Worm (Caenorhabditis elegans) whole organism, L3 larva: ENCODE measurements around the gene kvs-4.
"Not testable (repeated sequence)": the region's sequence is repeated elsewhere in the genome, so short reads cannot be mapped to it uniquely, and the experiment has no call there.

Source experiments
- ZK546.5 ChIP-seq: sonication (generic microtip); optimal IDR thresholded peaks from 2 replicates; lab custom pipeline; 2017; ENCODE audit warnings: missing biosample characterization, missing genetic modification characterization
- aly-2 ChIP-seq: fragments of 150-350 bp; optimal IDR thresholded peaks from 2 replicates; lab custom pipeline; 2014; ENCODE audit warnings: missing biosample characterization, missing genetic modification characterization
- ama-1 ChIP-seq: fragments of 150-350 bp; optimal IDR thresholded peaks from 2 replicates; lab custom pipeline; 2018
- ceh-82 ChIP-seq: fragments of 150-350 bp; optimal IDR thresholded peaks from 2 replicates; lab custom pipeline; 2014; ENCODE audit warnings: missing biosample characterization, missing genetic modification characterization
- daf-12 ChIP-seq: fragments of 150-350 bp; optimal IDR thresholded peaks from 2 replicates; lab custom pipeline; 2014; ENCODE audit warnings: missing biosample characterization, missing genetic modification reagents, missing genetic modification characterization
- elt-1 ChIP-seq: fragments of 150-350 bp; optimal IDR thresholded peaks from 2 replicates; lab custom pipeline; 2014; ENCODE audit warnings: missing biosample characterization, missing genetic modification characterization
- elt-2 ChIP-seq: sonication (generic microtip); optimal IDR thresholded peaks from 2 replicates; lab custom pipeline; 2016; ENCODE audit warnings: missing genetic modification reagents, mild to moderate bottlenecking, missing genetic modification characterization, missing compliant biosample characterization
- eor-1 ChIP-seq, 2 experiments: fragments of 150-350 bp; optimal IDR thresholded peaks; 2 replicates each; lab custom pipeline; 2014 to 2018; ENCODE audit warnings: missing biosample characterization in 2 of 2, missing genetic modification characterization in 2 of 2
- fkh-10 ChIP-seq: sonication (generic microtip); optimal IDR thresholded peaks from 2 replicates; lab custom pipeline; 2017; ENCODE audit warnings: missing biosample characterization, missing genetic modification reagents, missing genetic modification characterization
- fos-1 ChIP-seq: fragments of 150-350 bp; optimal IDR thresholded peaks from 2 replicates; lab custom pipeline; 2014; ENCODE audit warnings: missing biosample characterization, missing genetic modification characterization
- hmg-11 ChIP-seq: sonication (generic microtip); optimal IDR thresholded peaks from 2 replicates; lab custom pipeline; 2016; ENCODE audit warnings: missing genetic modification characterization, missing compliant biosample characterization
- jun-1 ChIP-seq: fragments of 150-350 bp; optimal IDR thresholded peaks from 2 replicates; lab custom pipeline; 2014; ENCODE audit warnings: missing biosample characterization, missing genetic modification reagents, missing genetic modification characterization
- lin-15B ChIP-seq: fragments of 150-350 bp; optimal IDR thresholded peaks from 2 replicates; lab custom pipeline; 2014; ENCODE audit warnings: missing biosample characterization, missing genetic modification characterization
- lin-39 ChIP-seq: fragments of 150-350 bp; optimal IDR thresholded peaks from 2 replicates; lab custom pipeline; 2018; ENCODE audit warnings: missing biosample characterization, missing genetic modification reagents, missing genetic modification characterization
- lsy-12 ChIP-seq: sonication (generic microtip); optimal IDR thresholded peaks from 2 replicates; lab custom pipeline; 2016; ENCODE audit warnings: mild to moderate bottlenecking, missing genetic modification characterization, missing compliant biosample characterization
- nfya-1 ChIP-seq: sonication (generic microtip); optimal IDR thresholded peaks from 2 replicates; lab custom pipeline; 2017; ENCODE audit warnings: missing genetic modification characterization, mild to moderate bottlenecking, missing compliant biosample characterization, antibody characterized with exemption, moderate library complexity; ENCODE audit not compliant: insufficient read depth
- nhr-11 ChIP-seq: fragments of 150-350 bp; optimal IDR thresholded peaks from 2 replicates; lab custom pipeline; 2014; ENCODE audit warnings: missing biosample characterization, missing genetic modification characterization
- nhr-23 ChIP-seq: fragments of 150-350 bp; optimal IDR thresholded peaks from 2 replicates; lab custom pipeline; 2014; ENCODE audit warnings: missing biosample characterization, missing genetic modification reagents, missing genetic modification characterization
- nhr-28 ChIP-seq: fragments of 150-350 bp; optimal IDR thresholded peaks from 2 replicates; lab custom pipeline; 2014; ENCODE audit warnings: missing biosample characterization, missing genetic modification characterization
- nhr-67 ChIP-seq: fragments of 150-350 bp; optimal IDR thresholded peaks from 2 replicates; lab custom pipeline; 2014; ENCODE audit warnings: missing biosample characterization, missing genetic modification characterization
- nhr-76 ChIP-seq: fragments of 150-350 bp; sonication (generic microtip); optimal IDR thresholded peaks from 5 replicates; lab custom pipeline; 2014; ENCODE audit warnings: missing biosample characterization, missing genetic modification characterization
- nhr-77 ChIP-seq: fragments of 150-350 bp; optimal IDR thresholded peaks from 2 replicates; lab custom pipeline; 2014; ENCODE audit warnings: missing biosample characterization, missing genetic modification characterization
- pha-4 ChIP-seq: fragments of 150-350 bp; optimal IDR thresholded peaks from 2 replicates; lab custom pipeline; 2014; ENCODE audit warnings: missing biosample characterization, missing genetic modification reagents, missing genetic modification characterization
- pqm-1 ChIP-seq: fragments of 150-350 bp; optimal IDR thresholded peaks from 2 replicates; lab custom pipeline; 2017; ENCODE audit warnings: missing biosample characterization, missing genetic modification characterization, inconsistent platforms
- sea-2 ChIP-seq: fragments of 150-350 bp; sonication (generic microtip); optimal IDR thresholded peaks from 4 replicates; lab custom pipeline; 2014; ENCODE audit warnings: missing biosample characterization, missing genetic modification reagents, missing genetic modification characterization
- skn-1 ChIP-seq: fragments of 150-350 bp; optimal IDR thresholded peaks from 2 replicates; lab custom pipeline; 2014; ENCODE audit warnings: missing biosample characterization, missing genetic modification characterization
- snpc-4 ChIP-seq: fragments of 150-350 bp; optimal IDR thresholded peaks from 2 replicates; lab custom pipeline; 2014; ENCODE audit warnings: missing biosample characterization, missing genetic modification characterization
- zag-1 ChIP-seq: fragments of 150-350 bp; optimal IDR thresholded peaks from 2 replicates; lab custom pipeline; 2014; ENCODE audit warnings: missing biosample characterization, missing genetic modification characterization
- ztf-4 ChIP-seq: fragments of 150-350 bp; optimal IDR thresholded peaks from 2 replicates; lab custom pipeline; 2014; ENCODE audit warnings: missing biosample characterization, missing genetic modification characterization

The kvs-4 gene

DNA sequence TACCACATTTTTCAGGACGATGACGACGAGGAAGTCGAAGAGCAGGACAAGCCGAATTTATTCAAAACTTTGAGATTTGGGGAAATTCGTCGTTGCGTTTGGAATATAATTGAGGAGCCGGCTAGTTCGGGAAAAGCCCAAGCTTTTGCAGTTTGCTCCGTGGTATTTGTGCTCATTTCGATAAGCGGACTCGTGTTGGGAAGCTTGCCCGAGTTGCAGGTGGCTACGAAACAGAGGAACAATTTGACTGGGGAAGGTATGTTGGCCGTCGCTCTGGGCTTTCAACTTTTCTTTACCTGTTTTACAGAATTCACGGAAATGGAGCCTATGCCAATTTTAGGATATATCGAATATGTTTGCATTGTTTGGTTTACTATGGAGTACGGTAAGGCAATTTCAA is 9.9 kb downstream of the kvs-4 start:
- TF ChIP-seq elt-1 (no peak), aly-2 (no peak), nhr-23 (tag; lab: Kevin White, UChicago) (no peak), nhr-77 (no peak), hmg-11 (no peak), nhr-28 (tag; lab: Kevin White, UChicago) (no peak), sea-2 (GFP tag; lab: Kevin White, UChicago) (no peak), skn-1 (tag; lab: Kevin White, UChicago) (no peak), nhr-11 (tag; lab: Kevin White, UChicago) (no peak), nfya-1 (tag; lab: Kevin White, UChicago) (no peak)

DNA sequence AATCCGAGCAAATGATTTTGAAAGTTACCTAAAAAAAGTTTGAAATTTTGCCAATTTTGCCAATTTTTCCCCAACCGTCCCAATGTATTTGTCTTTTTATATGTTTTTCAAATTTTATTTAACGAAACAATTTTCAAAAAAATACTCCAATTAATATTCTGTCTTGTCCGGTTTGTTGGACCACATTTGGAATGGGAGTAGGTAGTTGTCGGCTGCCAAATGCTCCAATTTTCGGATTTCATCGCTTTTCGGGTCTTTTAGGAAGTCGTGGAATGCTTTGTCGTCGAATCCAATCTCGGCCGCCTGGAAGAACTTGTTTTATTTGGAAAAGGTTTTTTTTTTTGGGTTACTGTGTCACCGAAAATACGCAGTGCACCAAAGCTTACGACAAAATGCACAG is 12.8 kb downstream of the kvs-4 start:
- TF ChIP-seq lin-39 (tag; lab: Kevin White, UChicago) (no peak), sea-2 (GFP tag; lab: Kevin White, UChicago) (no peak), ztf-4 (tag; lab: Kevin White, UChicago) (no peak), nhr-67 (tag; lab: Kevin White, UChicago) (no peak), nhr-11 (tag; lab: Kevin White, UChicago) (no peak), daf-12 (no peak)
- TF ChIP-seq, all 47 proteins: peak for 0

DNA sequence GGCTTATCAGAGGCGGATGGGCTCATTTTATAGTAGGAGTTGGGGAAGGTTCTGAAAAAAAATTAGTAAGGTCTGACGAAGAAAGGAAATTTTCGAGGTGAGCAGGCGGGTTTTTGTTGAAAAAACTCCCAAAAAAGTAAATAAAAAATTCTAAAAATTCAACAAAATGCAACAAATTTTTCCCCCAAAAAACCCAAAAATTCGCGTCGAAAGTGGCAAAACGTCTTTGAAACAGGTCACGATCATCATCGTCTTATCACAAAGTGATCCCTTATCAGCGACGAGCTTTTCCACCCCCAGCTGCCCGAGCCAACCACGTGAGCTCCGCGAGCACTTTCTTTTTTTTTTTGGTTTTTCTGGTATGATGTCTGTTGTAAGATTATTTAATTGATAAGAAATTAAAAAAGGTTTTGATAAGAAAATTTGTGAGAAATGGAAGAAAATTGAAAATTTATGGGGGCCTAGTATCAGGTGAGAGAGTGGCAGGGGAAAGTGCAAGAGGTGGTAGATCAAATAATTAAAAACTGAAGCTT is 14.2 kb downstream of the kvs-4 start, which contains the start of gene Y48A6B.7:
TSS of gene Y48A6B.7 (minus strand) at position 51 of the 533 bp plus-strand sequence.
- TF ChIP-seq ztf-4 (tag; lab: Kevin White, UChicago): no peak
- TF ChIP-seq snpc-4 (tag; lab: Kevin White, UChicago): no peak
- TF ChIP-seq ZK546.5 (tag; lab: Kevin White, UChicago): no peak
- peak; percentile 70 for TF ChIP-seq pha-4 (tag; lab: Kevin White, UChicago)
- no peak for TF ChIP-seq fos-1 (tag; lab: Kevin White, UChicago)
- TF ChIP-seq lsy-12: no peak
- no peak for TF ChIP-seq ceh-82 (tag; lab: Kevin White, UChicago)
- no peak for TF ChIP-seq zag-1 (tag; lab: Kevin White, UChicago)
- TF ChIP-seq elt-2 (tag; lab: Kevin White, UChicago): peak; percentile 100
- TF ChIP-seq skn-1 (tag; lab: Kevin White, UChicago): peak; percentile 36
- peak; percentile 99 for TF ChIP-seq pqm-1 (tag; lab: Kevin White, UChicago)
- TF ChIP-seq jun-1 (tag; lab: Kevin White, UChicago): peak; percentile 20
- no peak for TF ChIP-seq hmg-11
- peak; percentile 13 for TF ChIP-seq nfya-1 (tag; lab: Kevin White, UChicago)
- no peak for TF ChIP-seq nhr-77
- no peak for TF ChIP-seq elt-1

DNA sequence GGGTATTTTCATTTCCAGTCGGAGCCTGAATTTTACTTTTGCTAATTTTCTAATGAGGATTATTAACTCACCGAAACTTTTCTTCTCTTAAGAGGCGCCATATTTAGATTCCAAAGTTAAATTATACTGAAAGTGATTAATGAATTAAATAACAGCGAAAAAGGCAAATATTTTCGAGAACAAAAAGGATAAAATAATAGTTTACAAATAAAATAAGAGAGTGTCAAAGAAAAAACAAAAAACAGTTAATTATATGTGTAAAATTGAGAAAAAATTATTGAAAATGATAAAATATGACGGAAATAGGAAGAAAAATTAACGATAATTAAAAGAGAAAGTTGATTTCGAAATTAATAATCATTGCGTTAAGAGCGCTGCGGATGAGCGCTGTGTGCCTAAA is 17.0 kb downstream of the kvs-4 start, which contains the start of gene Y48A6B.8:
TSS of gene Y48A6B.8 (minus strand) at position 101 of the 400 bp plus-strand sequence.
- TF ChIP-seq ama-1 (lab: Kevin White, UChicago); fkh-10 (GFP tag; lab: Kevin White, UChicago); nhr-77: not testable (repeated sequence)
- TF ChIP-seq, all 47 proteins: peak for 0; not testable (repeated sequence) for 47

DNA sequence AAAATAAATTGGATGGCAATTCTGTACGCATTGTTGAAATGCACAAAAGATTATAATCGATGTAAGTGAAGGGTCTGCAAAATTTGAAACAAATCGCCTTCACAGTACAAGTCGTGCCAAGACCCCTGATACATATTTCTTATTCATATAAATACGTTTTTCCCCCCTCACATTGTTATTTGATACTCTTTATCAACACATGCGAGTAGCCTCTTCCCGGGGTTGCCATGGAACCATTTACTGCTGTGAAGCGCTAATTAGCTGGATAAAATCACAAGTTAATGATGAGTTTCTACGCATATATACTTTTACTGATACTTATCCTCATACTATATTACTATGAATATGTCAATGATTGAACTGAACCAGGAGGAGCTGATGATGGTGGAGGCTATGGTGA is 18.9 kb downstream of the kvs-4 start, which contains the start of gene Y48A6B.14:
TSS of gene Y48A6B.14 (plus strand) at position 301 of the 400 bp plus-strand sequence.
- TF ChIP-seq fkh-10 (GFP tag; lab: Kevin White, UChicago) (no peak), nhr-23 (tag; lab: Kevin White, UChicago) (no peak), nhr-77 (no peak), lin-15B (tag; lab: Kevin White, UChicago) (no peak)

DNA sequence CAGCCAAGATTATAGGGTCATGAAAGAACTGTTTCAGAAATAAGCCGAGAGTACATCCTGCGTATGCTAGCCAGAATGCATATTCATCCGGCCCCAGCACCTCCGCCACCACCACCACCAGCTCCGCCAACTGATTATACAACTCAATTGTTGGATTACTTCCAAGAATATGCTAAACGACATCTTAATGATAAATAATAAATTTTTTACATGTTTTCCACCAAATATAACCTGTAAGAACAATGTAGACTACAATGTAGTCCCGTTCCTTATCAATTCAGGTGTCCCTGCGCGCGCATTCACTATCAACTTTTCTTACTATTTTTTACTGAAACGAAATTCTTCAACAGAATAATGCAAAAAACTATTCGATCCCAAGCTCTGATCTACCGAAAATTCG is 20.5 kb downstream of the kvs-4 start, which contains the start of gene Y48A6B.9:
TSS of gene Y48A6B.9 (plus strand) at position 301 of the 400 bp plus-strand sequence.
- TF ChIP-seq eor-1 (tag; optimal IDR thresholded peaks at IDR 0.05; lab: Kevin White, UChicago): no peak
- TF ChIP-seq lsy-12: no peak
- peak; percentile 36 for TF ChIP-seq elt-2 (tag; lab: Kevin White, UChicago)
- TF ChIP-seq fkh-10 (GFP tag; lab: Kevin White, UChicago): no peak
- TF ChIP-seq nhr-76 (tag; lab: Kevin White, UChicago): no peak
